Fruit fly (Drosophila melanogaster) whole organism, embryonic: Measurements from ENCODE around the gene Bhmt.

ENCODE experiments used
- B-H2 ChIP-seq: fragments of 200-800 bp; sonication (Bioruptor generic); optimal IDR thresholded peaks from 2 replicates; lab custom pipeline; 2018; ENCODE audit warnings: missing biosample characterization, mild to moderate bottlenecking, missing genetic modification characterization
- CG11560 ChIP-seq: fragments of 200-800 bp; sonication (Bioruptor generic); IDR thresholded peaks from 3 replicates; pipeline ENCODE4 v1.3.6; 2022; ENCODE audit warnings: missing biosample characterization, missing genetic modification characterization
- CG14014 ChIP-seq: fragments of 200-800 bp; sonication (Bioruptor generic); IDR thresholded peaks from 2 replicates; pipeline ENCODE4 v1.3.6; 2022; ENCODE audit warnings: missing biosample characterization, missing genetic modification characterization
- CG1647 ChIP-seq: fragments of 200-800 bp; sonication (Bioruptor generic); optimal IDR thresholded peaks from 3 replicates; lab custom pipeline; 2016; ENCODE audit warnings: missing biosample characterization, missing genetic modification characterization
- CG17568 ChIP-seq: fragments of 200-800 bp; sonication (Bioruptor generic); optimal IDR thresholded peaks from 2 replicates; lab custom pipeline; 2018; ENCODE audit warnings: missing biosample characterization, mild to moderate bottlenecking, missing genetic modification characterization, moderate library complexity
- CG17802 ChIP-seq: fragments of 200-800 bp; sonication (Bioruptor generic); optimal IDR thresholded peaks from 2 replicates; lab custom pipeline; 2018; ENCODE audit warnings: missing biosample characterization, mild to moderate bottlenecking, missing genetic modification characterization, moderate library complexity
- CG18619 ChIP-seq: fragments of 200-800 bp; sonication (Bioruptor generic); optimal IDR thresholded peaks from 3 replicates; lab custom pipeline; 2017; ENCODE audit warnings: missing biosample characterization, mild to moderate bottlenecking, missing genetic modification characterization
- CG2120 ChIP-seq: fragments of 200-800 bp; sonication (Bioruptor generic); optimal IDR thresholded peaks from 3 replicates; lab custom pipeline; 2016; ENCODE audit warnings: missing biosample characterization, missing genetic modification characterization
- CG32772 ChIP-seq: fragments of 200-800 bp; sonication (Bioruptor generic); IDR thresholded peaks from 2 replicates; pipeline ENCODE4 v1.3.6; 2022; ENCODE audit warnings: missing biosample characterization, missing genetic modification characterization
- CG3838 ChIP-seq: fragments of 200-800 bp; sonication (Bioruptor generic); optimal IDR thresholded peaks from 3 replicates; lab custom pipeline; 2016; ENCODE audit warnings: missing biosample characterization, missing genetic modification characterization
- CG4404 ChIP-seq: fragments of 200-800 bp; sonication (Bioruptor generic); IDR thresholded peaks from 2 replicates; pipeline ENCODE4 v1.3.6; 2022; ENCODE audit warnings: missing biosample characterization, missing genetic modification characterization
- CG4820 ChIP-seq: fragments of 200-800 bp; sonication (Bioruptor generic); optimal IDR thresholded peaks from 3 replicates; lab custom pipeline; 2016; ENCODE audit warnings: missing biosample characterization, missing genetic modification characterization
- CG7556 ChIP-seq: fragments of 200-800 bp; sonication (Bioruptor generic); optimal IDR thresholded peaks from 2 replicates; lab custom pipeline; 2017; ENCODE audit warnings: missing biosample characterization, mild to moderate bottlenecking, missing genetic modification characterization
- CG8290 ChIP-seq, 3 experiments: fragments of 200-800 bp; sonication (Bioruptor generic); optimal IDR thresholded peaks; 2 replicates each; lab custom pipeline; 2016 to 2019; ENCODE audit warnings: missing biosample characterization in 3 of 3, missing genetic modification characterization in 3 of 3, mild to moderate bottlenecking in 2 of 3, moderate library complexity in 1 of 3
- CG8478 ChIP-seq: fragments of >200 bp; optimal IDR thresholded peaks from 2 replicates; lab custom pipeline; 2018
- CG9727 ChIP-seq: fragments of 200-800 bp; sonication (Bioruptor generic); optimal IDR thresholded peaks from 3 replicates; lab custom pipeline; 2017; ENCODE audit warnings: missing biosample characterization, mild to moderate bottlenecking, missing genetic modification characterization
- CG9932 ChIP-seq: fragments of 200-800 bp; sonication (Bioruptor generic); IDR thresholded peaks from 2 replicates; pipeline ENCODE4 v1.3.6; 2022; ENCODE audit warnings: missing biosample characterization, missing genetic modification characterization
- CrebB ChIP-seq: fragments of 200-800 bp; sonication (Bioruptor generic); optimal IDR thresholded peaks from 3 replicates; lab custom pipeline; 2018; ENCODE audit warnings: missing biosample characterization, mild to moderate bottlenecking, missing genetic modification characterization
- HLH3B ChIP-seq: fragments of 200-800 bp; sonication (Bioruptor generic); IDR thresholded peaks from 2 replicates; pipeline ENCODE4 v1.3.6; 2022; ENCODE audit warnings: missing biosample characterization, missing genetic modification characterization
- HLH4C ChIP-seq: fragments of 200-800 bp; sonication (Bioruptor generic); IDR thresholded peaks from 3 replicates; pipeline ENCODE4 v1.3.6; 2022; ENCODE audit warnings: missing biosample characterization, missing genetic modification characterization; ENCODE audit not compliant: partially characterized antibody
- HLHmδ ChIP-seq: fragments of 200-800 bp; sonication (Bioruptor generic); optimal IDR thresholded peaks from 2 replicates; lab custom pipeline; 2018; ENCODE audit warnings: missing biosample characterization, mild to moderate bottlenecking, missing genetic modification characterization, moderate library complexity
- Hey ChIP-seq: fragments of 200-800 bp; sonication (Bioruptor generic); optimal IDR thresholded peaks from 3 replicates; lab custom pipeline; 2018; ENCODE audit warnings: missing biosample characterization, mild to moderate bottlenecking, missing genetic modification characterization
- Hr3 ChIP-seq: fragments of 200-800 bp; sonication (Bioruptor generic); optimal IDR thresholded peaks from 3 replicates; lab custom pipeline; 2016; ENCODE audit warnings: missing biosample characterization, missing genetic modification characterization
- Hr51 ChIP-seq, 2 experiments: fragments of 200-800 bp; sonication (Bioruptor generic); optimal IDR thresholded peaks; 2 replicates in 1 of 2; 3 replicates in 1 of 2; lab custom pipeline; 2016 to 2018; ENCODE audit warnings: missing biosample characterization in 2 of 2, missing genetic modification characterization in 2 of 2, mild to moderate bottlenecking in 1 of 2, moderate library complexity in 1 of 2
- Lim3 ChIP-seq: fragments of 200-800 bp; sonication (Bioruptor generic); IDR thresholded peaks from 2 replicates; pipeline ENCODE4 v1.3.6; 2022; ENCODE audit warnings: missing biosample characterization, missing genetic modification characterization
- MBD-R2 ChIP-seq: fragments of 200-800 bp; sonication (Bioruptor generic); IDR thresholded peaks from 2 replicates; pipeline ENCODE4 v1.3.6; 2022; ENCODE audit warnings: missing biosample characterization, missing genetic modification characterization
- NfI ChIP-seq: fragments of 200-800 bp; sonication (Bioruptor generic); optimal IDR thresholded peaks from 3 replicates; lab custom pipeline; 2018; ENCODE audit warnings: missing biosample characterization, mild to moderate bottlenecking, missing genetic modification characterization, moderate library complexity
- Ravus ChIP-seq: fragments of 200-800 bp; sonication (Bioruptor generic); IDR thresholded peaks from 2 replicates; pipeline ENCODE4 v1.3.6; 2022; ENCODE audit warnings: missing biosample characterization, missing genetic modification characterization
- Scr ChIP-seq: fragments of 200-800 bp; sonication (Bioruptor generic); IDR thresholded peaks from 2 replicates; pipeline ENCODE4 v1.3.6; 2022; ENCODE audit warnings: missing biosample characterization, missing genetic modification characterization; ENCODE audit not compliant: partially characterized antibody
- Usf ChIP-seq: fragments of 200-800 bp; sonication (Bioruptor generic); optimal IDR thresholded peaks from 2 replicates; lab custom pipeline; 2017; ENCODE audit warnings: missing genotype, missing biosample characterization, missing genetic modification characterization
- ab ChIP-seq: fragments of 200-800 bp; sonication (Bioruptor generic); optimal IDR thresholded peaks from 2 replicates; lab custom pipeline; 2016; ENCODE audit warnings: missing biosample characterization, missing genetic modification characterization
- al ChIP-seq: fragments of 200-800 bp; sonication (Bioruptor generic); IDR thresholded peaks from 2 replicates; pipeline ENCODE4 v1.3.6; 2022; ENCODE audit warnings: missing biosample characterization, missing genetic modification characterization
- fru ChIP-seq: fragments of >200 bp; optimal IDR thresholded peaks from 2 replicates; lab custom pipeline; 2017
- klu ChIP-seq: fragments of 200-800 bp; sonication (Bioruptor generic); IDR thresholded peaks from 2 replicates; pipeline ENCODE4 v1.3.6; 2022; ENCODE audit warnings: missing biosample characterization, missing genetic modification characterization
- knrl ChIP-seq: fragments of 200-800 bp; sonication (Bioruptor generic); IDR thresholded peaks from 3 replicates; pipeline ENCODE4 v1.3.6; 2022; ENCODE audit warnings: missing biosample characterization, missing genetic modification characterization; ENCODE audit not compliant: partially characterized antibody
- maf-S ChIP-seq: fragments of 200-800 bp; sonication (Bioruptor generic); optimal IDR thresholded peaks from 2 replicates; lab custom pipeline; 2016; ENCODE audit warnings: missing biosample characterization, missing genetic modification characterization
- oc ChIP-seq: fragments of 200-800 bp; sonication (Bioruptor generic); optimal IDR thresholded peaks from 2 replicates; lab custom pipeline; 2018; ENCODE audit warnings: missing biosample characterization, mild to moderate bottlenecking, missing genetic modification characterization, moderate library complexity
- odd ChIP-seq: fragments of 200-800 bp; sonication (Bioruptor generic); optimal IDR thresholded peaks from 2 replicates; lab custom pipeline; 2017; ENCODE audit warnings: missing biosample characterization, mild to moderate bottlenecking, missing genetic modification characterization
- onecut ChIP-seq: fragments of 200-800 bp; sonication (Bioruptor generic); IDR thresholded peaks from 2 replicates; pipeline ENCODE4 v1.3.6; 2022; ENCODE audit warnings: missing biosample characterization, missing genetic modification characterization
- repo ChIP-seq: fragments of 200-800 bp; sonication (Bioruptor generic); optimal IDR thresholded peaks from 2 replicates; lab custom pipeline; 2016; ENCODE audit warnings: missing biosample characterization, missing genetic modification characterization
- schlank ChIP-seq: fragments of 200-800 bp; sonication (Bioruptor generic); optimal IDR thresholded peaks from 2 replicates; lab custom pipeline; 2018; ENCODE audit warnings: missing biosample characterization, mild to moderate bottlenecking, missing genetic modification characterization
- sima ChIP-seq: fragments of 200-800 bp; sonication (Bioruptor generic); optimal IDR thresholded peaks from 2 replicates; lab custom pipeline; 2016; ENCODE audit warnings: missing biosample characterization, missing genetic modification characterization
- sob ChIP-seq: fragments of 200-800 bp; sonication (Bioruptor generic); IDR thresholded peaks from 2 replicates; pipeline ENCODE4 v1.3.6; 2022; ENCODE audit warnings: missing biosample characterization, missing genetic modification characterization
- stc ChIP-seq: fragments of 200-800 bp; sonication (Bioruptor generic); IDR thresholded peaks from 2 replicates; pipeline ENCODE4 v1.3.6; 2022; ENCODE audit warnings: missing biosample characterization, missing genetic modification characterization
- twi ChIP-seq: fragments of 200-800 bp; optimal IDR thresholded peaks from 2 replicates; lab custom pipeline; 2019; ENCODE audit warnings: missing biosample characterization, mild to moderate bottlenecking, missing genetic modification characterization, moderate library complexity
- z ChIP-seq: fragments of 200-800 bp; sonication (Bioruptor generic); IDR thresholded peaks from 3 replicates; pipeline ENCODE4 v1.3.6; 2022; ENCODE audit warnings: missing biosample characterization, missing genetic modification characterization
- zfh1 ChIP-seq: fragments of 200-800 bp; sonication (Bioruptor generic); IDR thresholded peaks from 3 replicates; pipeline ENCODE4 v1.3.6; 2022; ENCODE audit warnings: missing biosample characterization, missing genetic modification characterization

Bhmt gene

DNA sequence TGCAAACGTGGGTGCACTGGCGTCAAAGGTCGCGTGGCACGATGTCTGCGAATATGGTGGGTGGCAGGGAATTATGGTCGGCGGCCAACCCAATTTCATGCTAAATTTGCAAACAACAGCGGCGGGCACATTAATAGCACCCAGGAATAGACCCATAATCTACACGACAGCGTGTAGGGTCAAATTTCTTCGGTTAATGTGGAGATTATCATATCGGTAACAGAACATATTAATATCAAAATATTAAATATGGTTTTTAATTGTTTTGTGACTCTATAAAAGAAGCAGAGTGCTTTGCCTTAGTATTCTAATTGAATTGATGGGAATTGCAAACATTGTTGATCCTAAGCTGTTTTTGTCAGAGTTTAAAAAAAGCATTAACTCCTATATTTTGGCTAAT lies 21.8 kb upstream of the Bhmt start:
- TF ChIP-seq CG17568 (GFP tag; lab: Kevin White, UChicago) = no peak
- no peak for TF ChIP-seq MBD-R2 (GFP tag; lab: Robert Waterston, UW)
- TF ChIP-seq al (GFP tag; lab: Robert Waterston, UW) = no peak
- TF ChIP-seq Hey (tag; lab: Kevin White, UChicago) = peak; percentile 42
- no peak for TF ChIP-seq CG32772 (GFP tag; lab: Robert Waterston, UW)
- TF ChIP-seq Lim3 (GFP tag; lab: Robert Waterston, UW) = no peak
- no peak for TF ChIP-seq fru (lab: Kevin White, UChicago)
- TF ChIP-seq HLH4C (GFP tag; lab: Robert Waterston, UW) = no peak

DNA sequence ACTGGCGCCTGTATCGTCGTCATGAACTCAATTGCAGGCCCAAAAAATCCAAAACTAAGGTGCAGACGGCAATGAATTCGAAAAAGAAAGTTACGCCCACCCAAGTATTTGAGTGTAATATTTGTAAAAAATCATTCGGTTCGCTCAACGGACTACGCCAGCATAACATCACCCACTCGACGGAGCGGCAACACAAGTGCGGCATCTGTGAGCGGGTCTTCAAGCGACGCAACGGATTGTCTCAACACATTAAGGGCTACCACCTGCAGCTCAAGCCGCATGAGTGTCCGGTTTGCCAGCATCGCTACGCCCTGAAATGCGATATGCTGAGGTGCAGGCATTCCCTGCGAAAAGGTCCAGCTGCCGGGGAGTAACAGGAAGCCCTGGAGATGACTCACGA lies 19.6 kb upstream of the Bhmt start:
- TF ChIP-seq sob (GFP tag; lab: Robert Waterston, UW) (peak; percentile 39; the same call in 1 of the 2 replicates), z (GFP tag; lab: Robert Waterston, UW) (0 out of 3 replicates have a peak, but pooled peaks have one; percentile 48), twi (tag; lab: Kevin White, UChicago) (peak; percentile 95), NfI (GFP tag; lab: Kevin White, UChicago) (no peak)

DNA sequence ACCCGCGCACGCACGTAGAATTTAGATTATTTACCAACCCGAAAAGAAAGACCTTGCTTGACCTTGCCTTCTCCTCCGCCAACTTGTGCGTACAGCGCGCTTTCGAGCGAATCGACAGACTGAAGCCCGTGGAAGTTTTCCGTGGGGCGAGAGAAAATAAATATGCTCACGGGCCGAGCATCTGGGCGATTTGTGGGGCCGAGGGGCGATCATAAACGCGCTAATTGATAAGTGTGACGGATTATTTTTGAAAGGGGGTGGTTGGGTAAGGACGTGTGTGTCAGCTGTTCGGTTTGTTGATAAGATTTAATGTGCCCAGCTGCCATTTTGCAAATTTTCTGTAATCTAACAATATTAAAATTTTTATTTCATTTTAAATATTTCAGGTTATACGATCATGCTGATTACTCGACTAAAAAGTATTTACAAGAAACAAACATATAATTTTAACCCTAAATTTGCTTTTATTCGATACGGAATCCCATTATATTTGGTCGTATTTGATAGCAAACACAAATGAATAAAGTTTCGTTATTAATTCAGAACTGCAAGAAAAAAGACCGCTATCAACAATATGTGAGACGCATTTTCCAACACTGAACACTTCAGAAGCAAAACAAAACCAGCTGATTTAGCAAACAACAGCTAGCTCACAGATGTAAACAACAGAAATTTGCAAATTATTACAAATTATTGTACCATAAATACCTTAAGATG lies 17.1 kb upstream of the Bhmt start, which contains the start of the genes L2HGDH and CG10431:
Gene L2HGDH, minus strand, starts transcription at position 386 of the 717 bp plus-strand sequence.
Gene CG10431, plus strand, starts transcription at position 648 of the 717 bp plus-strand sequence.
- TF ChIP-seq CG8478 (lab: Kevin White, UChicago) = no peak
- TF ChIP-seq HLH3B = no peak
- no peak for TF ChIP-seq Scr (GFP tag; lab: Robert Waterston, UW)
- no peak for TF ChIP-seq CG4404 (GFP tag; lab: Robert Waterston, UW)
- peak; percentile 60 for TF ChIP-seq oc (tag; lab: Kevin White, UChicago)
- TF ChIP-seq odd (GFP tag; lab: Kevin White, UChicago) = peak; percentile 30
- TF ChIP-seq HLHmδ (GFP tag; lab: Kevin White, UChicago) = no peak
- peak in 1 of 2 experiments; percentile 69 for TF ChIP-seq Hr51 (GFP tag; optimal IDR thresholded peaks at IDR 0.05; lab: Kevin White, UChicago)
- TF ChIP-seq sima (GFP tag; lab: Kevin White, UChicago) = no peak
- peak; percentile 13 for TF ChIP-seq CG4820 (GFP tag; lab: Kevin White, UChicago)
- TF ChIP-seq Ravus (GFP tag; lab: Robert Waterston, UW) = no peak
- TF ChIP-seq CG1647 (GFP tag; lab: Kevin White, UChicago) = no peak
- TF ChIP-seq zfh1 (GFP tag; lab: Robert Waterston, UW) = 0 out of 3 replicates have a peak, but pooled peaks have one; percentile 32
- no peak for TF ChIP-seq CG11560 (tag; lab: Robert Waterston, UW)
- peak; percentile 77 for TF ChIP-seq CG2120 (GFP tag; lab: Kevin White, UChicago)
- no peak for TF ChIP-seq onecut (GFP tag; lab: Robert Waterston, UW)
- TF ChIP-seq CG8290 (GFP tag; optimal IDR thresholded peaks at IDR 0.05; lab: Kevin White, UChicago) = peak; percentile 61
- peak in 1 of 2 experiments; percentile 77 for TF ChIP-seq CG8290 (tag; optimal IDR thresholded peaks at IDR 0.05; lab: Kevin White, UChicago)
- TF ChIP-seq Usf (GFP tag; lab: Kevin White, UChicago) = no peak
- TF ChIP-seq knrl (GFP tag; lab: Robert Waterston, UW) = peak; percentile 44; the same call in 1 of the 3 replicates
- no peak for TF ChIP-seq schlank
- peak; percentile 54 for TF ChIP-seq CG9727 (GFP tag; lab: Kevin White, UChicago)
- peak; percentile 67 for TF ChIP-seq CG7556
- TF ChIP-seq CG18619 (GFP tag; lab: Kevin White, UChicago) = peak; percentile 10
- peak; percentile 5 for TF ChIP-seq maf-S (GFP tag; lab: Kevin White, UChicago)
- TF ChIP-seq repo = peak; percentile 30
- no peak for TF ChIP-seq CG17802
- no peak for TF ChIP-seq ab (GFP tag; lab: Kevin White, UChicago)
- TF ChIP-seq CG3838 (GFP tag; lab: Kevin White, UChicago) = peak; percentile 7
- TF ChIP-seq CrebB (tag; lab: Kevin White, UChicago) = no peak
- TF ChIP-seq stc (GFP tag; lab: Robert Waterston, UW) = peak; percentile 30; the same call in 1 of the 2 replicates
- TF ChIP-seq CG14014 (GFP tag; lab: Robert Waterston, UW) = no peak; the same call in 1 of the 2 replicates
- TF ChIP-seq Hr3 = no peak
- peak; percentile 49 for TF ChIP-seq B-H2
- TF ChIP-seq klu (GFP tag; lab: Robert Waterston, UW) = no peak
- peak; percentile 67 for TF ChIP-seq CG9932 (GFP tag; lab: Robert Waterston, UW)
